Worm (Caenorhabditis elegans) whole organism, young adult: ENCODE measurements around the gene F44G4.7.
A peak's percentile ranks its signal among the peaks of the same experiment; 100 is the strongest.

Source experiments
- B0261.1 ChIP-seq: sonication (generic microtip); optimal IDR thresholded peaks from 2 replicates; lab custom pipeline; 2016; ENCODE audit warnings: mild to moderate bottlenecking, missing genetic modification characterization, moderate library complexity, missing compliant biosample characterization
- B0336.3 ChIP-seq: fragments of 200-800 bp; sonication (Bioruptor generic); IDR thresholded peaks from 2 replicates; pipeline ENCODE4 v1.3.6; 2022; ENCODE audit warnings: missing genetic modification characterization, missing compliant biosample characterization
- C06A6.2 ChIP-seq: fragments of 200-800 bp; sonication (Bioruptor generic); conservative IDR thresholded peaks from 2 replicates; pipeline ENCODE4 v1.3.6; 2022; ENCODE audit warnings: missing genetic modification characterization, missing compliant biosample characterization
- F10E7.11 ChIP-seq: sonication (generic microtip); optimal IDR thresholded peaks from 2 replicates; lab custom pipeline; 2017; ENCODE audit warnings: mild to moderate bottlenecking, missing genetic modification characterization, moderate library complexity, missing compliant biosample characterization
- F23B12.7 ChIP-seq: sonication (generic microtip); optimal IDR thresholded peaks from 2 replicates; lab custom pipeline; 2017; ENCODE audit warnings: missing genetic modification characterization, mild to moderate bottlenecking, missing compliant biosample characterization, antibody characterized with exemption, moderate library complexity; ENCODE audit not compliant: insufficient read depth
- F33H1.4 ChIP-seq: fragments of 200-800 bp; sonication (Bioruptor generic); IDR thresholded peaks from 2 replicates; pipeline ENCODE4 v1.3.6; 2022; ENCODE audit warnings: missing genetic modification reagents, missing genetic modification characterization, missing compliant biosample characterization
- F55B11.4 ChIP-seq: sonication (generic microtip); optimal IDR thresholded peaks from 2 replicates; lab custom pipeline; 2016; ENCODE audit warnings: missing compliant biosample characterization, missing genetic modification characterization, borderline replicate concordance; ENCODE audit not compliant: insufficient read depth
- F57C9.4 ChIP-seq: sonication (generic microtip); optimal IDR thresholded peaks from 2 replicates; lab custom pipeline; 2017; ENCODE audit warnings: mild to moderate bottlenecking, missing genetic modification characterization, missing compliant biosample characterization
- T26A5.8 ChIP-seq: sonication (generic microtip); optimal IDR thresholded peaks from 2 replicates; lab custom pipeline; 2016; ENCODE audit warnings: missing genetic modification characterization, missing compliant biosample characterization
- Y67H2A.10 ChIP-seq: fragments of 200-800 bp; sonication (Bioruptor generic); conservative IDR thresholded peaks from 2 replicates; pipeline ENCODE4 v1.3.6; 2022; ENCODE audit warnings: missing genetic modification reagents, missing genetic modification characterization, missing compliant biosample characterization
- ama-1 ChIP-seq, 3 experiments: fragments of 150-350 bp in 1 of 3; sonication (generic microtip) in 2 of 3; optimal IDR thresholded peaks; 2 replicates each; lab custom pipeline; 2014 to 2018; ENCODE audit warnings: missing biosample characterization in 2 of 3, missing genetic modification characterization in 2 of 3, missing genetic modification reagents in 2 of 3
- aptf-2 ChIP-seq: fragments of 200-800 bp; sonication (Bioruptor generic); conservative IDR thresholded peaks from 2 replicates; pipeline ENCODE4 v1.3.6; 2022; ENCODE audit warnings: missing genetic modification reagents, missing genetic modification characterization, missing compliant biosample characterization
- athp-1 ChIP-seq: sonication (generic microtip); optimal IDR thresholded peaks from 2 replicates; lab custom pipeline; 2017; ENCODE audit warnings: mild to moderate bottlenecking, missing genetic modification characterization, missing compliant biosample characterization
- attf-5 ChIP-seq: fragments of 200-800 bp; sonication (Bioruptor generic); optimal IDR thresholded peaks from 2 replicates; lab custom pipeline; 2018; ENCODE audit warnings: mild to moderate bottlenecking, missing genetic modification characterization, missing compliant biosample characterization
- attf-6 ChIP-seq: fragments of 200-800 bp; sonication (Bioruptor generic); IDR thresholded peaks from 2 replicates; pipeline ENCODE4 v1.3.6; 2022; ENCODE audit warnings: missing genetic modification reagents, missing genetic modification characterization, missing compliant biosample characterization
- bed-1 ChIP-seq: fragments of 200-800 bp; sonication (Bioruptor generic); IDR thresholded peaks from 2 replicates; pipeline ENCODE4 v1.3.6; 2022; ENCODE audit warnings: missing genetic modification reagents, missing genetic modification characterization, missing compliant biosample characterization
- ccch-3 ChIP-seq: fragments of 200-800 bp; sonication (Bioruptor generic); optimal IDR thresholded peaks from 2 replicates; lab custom pipeline; 2018; ENCODE audit warnings: mild to moderate bottlenecking, missing genetic modification characterization, missing compliant biosample characterization
- cebp-2 ChIP-seq: fragments of 200-800 bp; sonication (Bioruptor generic); IDR thresholded peaks from 2 replicates; pipeline ENCODE4 v1.3.6; 2022; ENCODE audit warnings: missing genetic modification characterization, missing compliant biosample characterization
- ceh-27 ChIP-seq: fragments of 200-800 bp; sonication (Bioruptor generic); optimal IDR thresholded peaks from 2 replicates; lab custom pipeline; 2018; ENCODE audit warnings: mild to moderate bottlenecking, missing genetic modification characterization, moderate library complexity, missing compliant biosample characterization
- ceh-40 ChIP-seq: fragments of 200-800 bp; sonication (Bioruptor generic); IDR thresholded peaks from 2 replicates; pipeline ENCODE4 v1.3.6; 2022; ENCODE audit warnings: missing genetic modification characterization, missing compliant biosample characterization
- ceh-79 ChIP-seq: sonication (generic microtip); optimal IDR thresholded peaks from 2 replicates; lab custom pipeline; 2017; ENCODE audit warnings: mild to moderate bottlenecking, missing genetic modification characterization, missing compliant biosample characterization
- chd-7 ChIP-seq: sonication (generic microtip); optimal IDR thresholded peaks from 2 replicates; lab custom pipeline; 2016; ENCODE audit warnings: mild to moderate bottlenecking, missing genetic modification characterization, moderate library complexity, missing compliant biosample characterization
- dpff-1 ChIP-seq: sonication (generic microtip); optimal IDR thresholded peaks from 2 replicates; lab custom pipeline; 2017; ENCODE audit warnings: mild to moderate bottlenecking, missing genetic modification characterization, missing compliant biosample characterization
- efl-1 ChIP-seq: fragments of 150-350 bp; optimal IDR thresholded peaks from 2 replicates; lab custom pipeline; 2014; ENCODE audit warnings: missing biosample characterization, missing genetic modification reagents, missing genetic modification characterization
- egl-18 ChIP-seq: fragments of 200-800 bp; sonication (Bioruptor generic); IDR thresholded peaks from 2 replicates; pipeline ENCODE4 v1.3.6; 2022; ENCODE audit warnings: missing genetic modification reagents, missing genetic modification characterization, missing compliant biosample characterization
- hlh-12 ChIP-seq: sonication (generic microtip); optimal IDR thresholded peaks from 2 replicates; lab custom pipeline; 2016; ENCODE audit warnings: missing genetic modification characterization, missing compliant biosample characterization
- hmg-20 ChIP-seq: fragments of 200-800 bp; sonication (Bioruptor generic); IDR thresholded peaks from 2 replicates; pipeline ENCODE4 v1.3.6; 2022; ENCODE audit warnings: missing genetic modification reagents, missing genetic modification characterization, missing compliant biosample characterization
- lag-1 ChIP-seq: fragments of 200-800 bp; sonication (Bioruptor generic); IDR thresholded peaks from 2 replicates; pipeline ENCODE4 v1.3.6; 2022; ENCODE audit warnings: missing genetic modification reagents, missing genetic modification characterization, missing compliant biosample characterization
- lin-35 ChIP-seq, 3 experiments: fragments of 150-350 bp in 2 of 3; sonication (generic microtip) in 1 of 3; optimal IDR thresholded peaks; 2 replicates each; lab custom pipeline; 2014 to 2018; ENCODE audit warnings: missing biosample characterization in 3 of 3, missing genetic modification characterization in 3 of 3, missing genetic modification reagents in 3 of 3
- lir-1 ChIP-seq: fragments of 200-800 bp; sonication (Bioruptor generic); conservative IDR thresholded peaks from 2 replicates; pipeline ENCODE4 v1.3.6; 2022; ENCODE audit warnings: missing genetic modification reagents, missing genetic modification characterization, missing compliant biosample characterization
- lsl-1 ChIP-seq: fragments of 200-800 bp; sonication (Bioruptor generic); optimal IDR thresholded peaks from 2 replicates; lab custom pipeline; 2018; ENCODE audit warnings: mild to moderate bottlenecking, missing genetic modification characterization, moderate library complexity, missing compliant biosample characterization
- mes-4 ChIP-seq: sonication (generic microtip); optimal IDR thresholded peaks from 2 replicates; lab custom pipeline; 2016; ENCODE audit warnings: missing genotype, missing genetic modification characterization, missing compliant biosample characterization
- mxl-1 ChIP-seq: sonication (generic microtip); optimal IDR thresholded peaks from 2 replicates; lab custom pipeline; 2016; ENCODE audit warnings: missing genetic modification characterization, missing compliant biosample characterization
- nhr-120 ChIP-seq: fragments of 200-800 bp; sonication (Bioruptor generic); IDR thresholded peaks from 2 replicates; pipeline ENCODE4 v1.3.6; 2022; ENCODE audit warnings: missing genetic modification characterization, missing compliant biosample characterization
- nhr-179 ChIP-seq: sonication (generic microtip); optimal IDR thresholded peaks from 2 replicates; lab custom pipeline; 2016; ENCODE audit warnings: mild to moderate bottlenecking, missing genetic modification characterization, missing compliant biosample characterization
- nhr-27 ChIP-seq: fragments of 200-800 bp; sonication (Bioruptor generic); optimal IDR thresholded peaks from 2 replicates; lab custom pipeline; 2018; ENCODE audit warnings: mild to moderate bottlenecking, missing genetic modification characterization, moderate library complexity, missing compliant biosample characterization
- nhr-80 ChIP-seq: sonication (generic microtip); optimal IDR thresholded peaks from 2 replicates; lab custom pipeline; 2016; ENCODE audit warnings: missing genetic modification characterization, missing compliant biosample characterization
- pha-4 ChIP-seq: fragments of 150-350 bp; sonication (generic microtip); optimal IDR thresholded peaks from 2 replicates; lab custom pipeline; 2014; ENCODE audit warnings: missing biosample characterization, missing genetic modification reagents, missing genetic modification characterization
- rcor-1 ChIP-seq: fragments of 200-800 bp; sonication (Bioruptor generic); IDR thresholded peaks from 2 replicates; pipeline ENCODE4 v1.3.6; 2022; ENCODE audit warnings: missing genetic modification reagents, missing genetic modification characterization, missing compliant biosample characterization
- rpc-1 ChIP-seq, 2 experiments: fragments of 150-350 bp in 1 of 2; sonication (generic microtip) in 1 of 2; optimal IDR thresholded peaks; 2 replicates each; lab custom pipeline; 2014 to 2018; ENCODE audit warnings: missing biosample characterization in 1 of 2, missing genetic modification characterization in 1 of 2, missing genetic modification reagents in 1 of 2, missing genotype in 1 of 2
- snpc-1.3 ChIP-seq: sonication (generic microtip); optimal IDR thresholded peaks from 2 replicates; lab custom pipeline; 2017; ENCODE audit warnings: missing genetic modification characterization, mild to moderate bottlenecking, missing compliant biosample characterization, antibody characterized with exemption, moderate library complexity, missing genotype, missing genetic modification reagents; ENCODE audit not compliant: insufficient read depth
- snpc-3.4 ChIP-seq: sonication (generic microtip); optimal IDR thresholded peaks from 2 replicates; lab custom pipeline; 2017; ENCODE audit warnings: missing genetic modification characterization, mild to moderate bottlenecking, missing compliant biosample characterization, antibody characterized with exemption, moderate library complexity, missing genotype, missing genetic modification reagents
- unc-130 ChIP-seq: sonication (generic microtip); optimal IDR thresholded peaks from 2 replicates; lab custom pipeline; 2016; ENCODE audit warnings: missing genetic modification reagents, missing genetic modification characterization, missing compliant biosample characterization
- zfh-2 ChIP-seq: fragments of 200-800 bp; sonication (Bioruptor generic); conservative IDR thresholded peaks from 2 replicates; pipeline ENCODE4 v1.3.6; 2022; ENCODE audit warnings: missing genetic modification reagents, missing genetic modification characterization, missing compliant biosample characterization
- ztf-22 ChIP-seq: fragments of 200-800 bp; sonication (Bioruptor generic); optimal IDR thresholded peaks from 2 replicates; lab custom pipeline; 2018; ENCODE audit warnings: mild to moderate bottlenecking, missing genetic modification characterization, moderate library complexity, missing compliant biosample characterization
- ztf-28 ChIP-seq: fragments of 200-800 bp; sonication (Bioruptor generic); IDR thresholded peaks from 2 replicates; pipeline ENCODE4 v1.3.6; 2022; ENCODE audit warnings: missing genetic modification reagents, missing genetic modification characterization, missing compliant biosample characterization

Gene F44G4.7

DNA sequence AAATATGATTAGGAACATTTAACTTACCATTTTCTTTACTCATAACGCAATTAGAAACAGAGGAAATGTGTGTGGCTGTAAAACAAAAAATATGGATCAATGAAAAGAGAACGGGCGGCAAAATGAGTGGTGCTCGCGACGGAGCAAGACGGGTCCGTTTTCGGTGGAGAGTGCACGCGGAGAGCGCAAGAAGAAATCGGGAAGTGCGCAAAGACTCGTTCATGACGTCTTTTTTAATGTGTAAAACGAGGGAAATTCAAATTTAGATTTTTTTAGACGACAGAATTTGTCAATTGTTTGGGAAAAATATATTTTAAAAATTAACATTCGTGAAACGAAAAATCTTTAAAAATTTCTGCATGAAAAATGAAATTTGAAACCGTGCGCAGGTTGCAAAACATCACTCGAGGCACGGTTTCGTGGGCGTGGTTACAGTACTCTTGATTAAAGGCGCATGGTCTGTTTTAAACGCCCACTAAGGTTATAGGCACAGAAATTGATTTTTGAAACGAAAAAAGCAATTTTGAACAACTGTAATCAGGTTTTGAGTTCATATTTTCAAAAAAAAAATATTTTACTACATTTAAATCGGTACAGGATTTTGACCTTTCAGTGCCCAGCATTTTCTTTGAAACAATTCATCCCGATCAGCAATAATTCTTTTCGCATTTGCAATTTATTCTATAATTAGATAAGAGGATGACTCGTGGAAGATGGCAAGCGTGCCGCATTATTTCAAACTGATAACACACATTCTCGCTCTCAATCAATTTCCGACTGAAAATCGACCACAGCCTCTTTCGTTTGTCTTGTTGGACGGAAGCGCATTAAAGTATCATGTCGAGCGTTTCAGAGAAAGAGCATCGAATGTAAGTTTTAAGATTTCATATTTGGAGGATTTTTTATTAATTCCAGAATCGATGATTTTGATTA, 35.5 kb downstream of the F44G4.7 start, which contains the start of the genes szy-20 and C18E9.5 (continued):
- no peak for TF ChIP-seq attf-6 (GFP tag; lab: Robert Waterston, UW)
- TF ChIP-seq bed-1 (GFP tag; lab: Robert Waterston, UW) = no peak
- no peak for TF ChIP-seq cebp-2
- TF ChIP-seq ceh-79 (tag; lab: Kevin White, UChicago) = no peak
- TF ChIP-seq ceh-27 (GFP tag; lab: Kevin White, UChicago) = no peak
- no peak for TF ChIP-seq ztf-22
- TF ChIP-seq nhr-120 (GFP tag; lab: Robert Waterston, UW) = no peak
- no peak for TF ChIP-seq nhr-27 (tag; lab: Kevin White, UChicago)
- TF ChIP-seq ceh-40 (GFP tag; lab: Robert Waterston, UW) = no peak
- peak; percentile 96 for TF ChIP-seq lsl-1 (GFP tag; lab: Kevin White, UChicago)
- TF ChIP-seq efl-1 = peak; percentile 62
- peak; percentile 33; the same call in 1 of the 2 replicates for TF ChIP-seq ztf-28 (GFP tag; lab: Robert Waterston, UW)
- peak; percentile 66 for TF ChIP-seq F33H1.4 (GFP tag; lab: Robert Waterston, UW)
- no peak for TF ChIP-seq T26A5.8
- TF ChIP-seq F57C9.4 (tag; lab: Kevin White, UChicago) = no peak
- TF ChIP-seq snpc-1.3 (tag; lab: Kevin White, UChicago) = peak; percentile 61
- no peak for TF ChIP-seq F55B11.4 (tag; lab: Kevin White, UChicago)
- 0 out of 2 replicates have a peak, but pooled peaks have one; percentile 38 for TF ChIP-seq B0336.3 (GFP tag; lab: Robert Waterston, UW)
- peak; percentile 67 for TF ChIP-seq attf-5
- peak; percentile 15 for TF ChIP-seq unc-130 (GFP tag; lab: Kevin White, UChicago)
- no peak; the same call in 1 of the 2 replicates for TF ChIP-seq lir-1 (GFP tag; lab: Robert Waterston, UW)
- TF ChIP-seq rpc-1 (optimal IDR thresholded peaks at IDR 0.05; lab: Kevin White, UChicago) = no peak
- no peak for TF ChIP-seq rpc-1 (tag; optimal IDR thresholded peaks at IDR 0.05; lab: Kevin White, UChicago)
- TF ChIP-seq C06A6.2 (GFP tag; lab: Robert Waterston, UW) = no peak
- TF ChIP-seq dpff-1 (tag; lab: Kevin White, UChicago) = no peak
- TF ChIP-seq athp-1 (tag; lab: Kevin White, UChicago) = peak; percentile 41
- peak; percentile 72 for TF ChIP-seq nhr-80 (tag; lab: Kevin White, UChicago)
- TF ChIP-seq ama-1 (optimal IDR thresholded peaks at IDR 0.05; lab: Kevin White, UChicago) = no peak
- TF ChIP-seq ama-1 (GFP tag; optimal IDR thresholded peaks at IDR 0.05; lab: Kevin White, UChicago) = no peak
- peak; percentile 28 to 96 (median 73) for TF ChIP-seq lin-35 (GFP tag; optimal IDR thresholded peaks at IDR 0.05; lab: Kevin White, UChicago)
- peak; percentile 40 for TF ChIP-seq snpc-3.4
- TF ChIP-seq hlh-12 (tag; lab: Kevin White, UChicago) = no peak
- no peak for TF ChIP-seq lag-1 (GFP tag; lab: Robert Waterston, UW)
- TF ChIP-seq aptf-2 (GFP tag; lab: Robert Waterston, UW) = no peak
- no peak for TF ChIP-seq Y67H2A.10 (GFP tag; lab: Robert Waterston, UW)
- no peak for TF ChIP-seq ccch-3 (GFP tag; lab: Kevin White, UChicago)
- TF ChIP-seq zfh-2 (GFP tag; lab: Robert Waterston, UW) = peak; percentile 69; the same call in 1 of the 2 replicates
- no peak for TF ChIP-seq pha-4 (tag; lab: Kevin White, UChicago)
- no peak for TF ChIP-seq chd-7 (tag; lab: Kevin White, UChicago)
- TF ChIP-seq mes-4 (tag; lab: Kevin White, UChicago) = no peak
- TF ChIP-seq mxl-1 (tag; lab: Kevin White, UChicago) = no peak
- no peak for TF ChIP-seq F10E7.11 (tag; lab: Kevin White, UChicago)
- no peak for TF ChIP-seq B0261.1 (tag; lab: Kevin White, UChicago)
- TF ChIP-seq egl-18 (GFP tag; lab: Robert Waterston, UW) = no peak
- no peak for TF ChIP-seq F23B12.7 (tag; lab: Kevin White, UChicago)
- no peak for TF ChIP-seq nhr-179 (tag; lab: Kevin White, UChicago)
- TF ChIP-seq rcor-1 (GFP tag; lab: Robert Waterston, UW) = no peak
- TF ChIP-seq hmg-20 (GFP tag; lab: Robert Waterston, UW) = peak; percentile 43; the same call in 1 of the 2 replicates
